Fruit fly (Drosophila melanogaster): Measurements from ENCODE around the gene mfr.

- TF ChIP-seq sage (GFP tag; optimal IDR thresholded peaks at IDR 0.05) (no peak), foxo (GFP tag; optimal IDR thresholded peaks at IDR 0.05) (no peak), pan (optimal IDR thresholded peaks at IDR 0.05) (no peak), HLH106 (tag; optimal IDR thresholded peaks at IDR 0.05) (no peak), OdsH (GFP tag; optimal IDR thresholded peaks at IDR 0.05) (no peak), GATAd (GFP tag; optimal IDR thresholded peaks at IDR 0.05) (no peak), ey (GFP tag; optimal IDR thresholded peaks at IDR 0.05) (no peak), Sp1 (GFP tag; optimal IDR thresholded peaks at IDR 0.05) (no peak), usp (GFP tag; optimal IDR thresholded peaks at IDR 0.05) (no peak), dl (GFP tag; optimal IDR thresholded peaks at IDR 0.05; ENCODE audit: insufficient read depth in 1 of 2, partially characterized antibody in 2 of 2) (no peak)
Observed at dm6 chr3L:8949823-8950222, 37.4 kb upstream of the mfr start.
